Worm (Caenorhabditis elegans) whole organism, late embryonic: ENCODE data around the gene T04B2.3.

Source experiments
- ceh-48 ChIP-seq: sonication (generic microtip); optimal IDR thresholded peaks from 2 replicates; lab custom pipeline; 2016; ENCODE audit warnings: missing genetic modification characterization, inconsistent platforms, missing compliant biosample characterization
- fkh-10 ChIP-seq: fragments of 150-350 bp; optimal IDR thresholded peaks from 2 replicates; lab custom pipeline; 2014; ENCODE audit warnings: missing biosample characterization, missing genetic modification reagents, missing genetic modification characterization
- hlh-30 ChIP-seq: sonication (generic microtip); optimal IDR thresholded peaks from 2 replicates; lab custom pipeline; 2017; ENCODE audit warnings: antibody characterized with exemption, missing genetic modification characterization, missing compliant biosample characterization; ENCODE audit not compliant: insufficient read depth
- pha-2 ChIP-seq: sonication (generic microtip); optimal IDR thresholded peaks from 2 replicates; lab custom pipeline; 2017; ENCODE audit warnings: mild to moderate bottlenecking, missing genetic modification characterization, missing compliant biosample characterization
- pha-4 ChIP-seq: fragments of 150-350 bp; optimal IDR thresholded peaks from 2 replicates; lab custom pipeline; 2018; ENCODE audit warnings: missing biosample characterization, missing genetic modification reagents, missing genetic modification characterization
- sox-4 ChIP-seq: sonication (generic microtip); optimal IDR thresholded peaks from 2 replicates; lab custom pipeline; 2017; ENCODE audit warnings: mild to moderate bottlenecking, missing genetic modification characterization, inconsistent platforms, missing compliant biosample characterization
- tbx-2 ChIP-seq: sonication (generic microtip); optimal IDR thresholded peaks from 2 replicates; lab custom pipeline; 2016; ENCODE audit warnings: missing genetic modification characterization, missing compliant biosample characterization
- ztf-16 ChIP-seq: sonication (generic microtip); optimal IDR thresholded peaks from 2 replicates; lab custom pipeline; 2017; ENCODE audit warnings: missing genetic modification characterization, missing compliant biosample characterization

- TF ChIP-seq fkh-10 (no peak), ceh-48 (tag; lab: Kevin White, UChicago) (no peak), tbx-2 (tag; lab: Kevin White, UChicago) (no peak), ztf-16 (tag; lab: Kevin White, UChicago) (no peak), sox-4 (tag; lab: Kevin White, UChicago) (no peak), pha-4 (tag; lab: Kevin White, UChicago) (no peak), pha-2 (tag; lab: Kevin White, UChicago) (no peak), hlh-30 (tag; lab: Kevin White, UChicago) (no peak)
Measured at ce11 chrIV:10033053-10033452, 14.2 kb upstream of the T04B2.3 start, which contains the start of gene F44D12.6.
